Worm (Caenorhabditis elegans): ENCODE data around the gene frpr-17.

frpr-17 gene

DNA sequence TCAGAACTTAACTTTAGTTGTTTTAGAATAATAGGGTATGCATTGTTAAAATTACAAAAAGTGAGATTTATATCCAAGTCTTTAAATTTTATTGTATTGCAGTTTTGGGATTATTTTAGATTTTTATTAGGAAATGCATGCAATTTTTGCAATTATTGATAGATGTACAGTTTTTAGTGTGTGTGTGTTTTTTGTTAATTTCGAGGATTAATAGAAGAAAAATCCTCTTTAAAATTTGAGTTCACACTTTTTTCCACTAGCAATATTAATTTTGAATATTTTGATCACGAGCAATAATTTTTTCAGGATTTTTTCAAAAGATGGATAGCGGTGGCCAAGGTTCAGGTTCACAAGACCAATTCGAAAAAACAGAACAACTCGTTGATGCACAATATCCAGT is 42.0 kb downstream of the frpr-17 start, which contains the start of gene jmjd-3.2:
jmjd-3.2 (plus strand) TSS at position 301 of the 400 bp plus-strand sequence.
- TF ChIP-seq cebp-2 (GFP tag; IDR thresholded peaks at IDR 0.05) (no peak), ceh-40 (GFP tag; IDR thresholded peaks at IDR 0.05) (no peak), ztf-3 (GFP tag; optimal IDR thresholded peaks at IDR 0.05) (no peak), snpc-1.1 (tag; optimal IDR thresholded peaks at IDR 0.05; ENCODE audit: insufficient read depth) (no peak), ceh-91 (GFP tag; IDR thresholded peaks at IDR 0.05) (no peak), pha-4 (tag; optimal IDR thresholded peaks at IDR 0.05) (no peak), nhr-179 (tag; optimal IDR thresholded peaks at IDR 0.05) (no peak), hlh-12 (tag; optimal IDR thresholded peaks at IDR 0.05) (no peak), F55B11.4 (tag; optimal IDR thresholded peaks at IDR 0.05; ENCODE audit: borderline replicate concordance, insufficient read depth) (no peak), attf-6 (GFP tag; IDR thresholded peaks at IDR 0.05) (no peak), pbrm-1 (GFP tag; IDR thresholded peaks at IDR 0.05) (no peak)

DNA sequence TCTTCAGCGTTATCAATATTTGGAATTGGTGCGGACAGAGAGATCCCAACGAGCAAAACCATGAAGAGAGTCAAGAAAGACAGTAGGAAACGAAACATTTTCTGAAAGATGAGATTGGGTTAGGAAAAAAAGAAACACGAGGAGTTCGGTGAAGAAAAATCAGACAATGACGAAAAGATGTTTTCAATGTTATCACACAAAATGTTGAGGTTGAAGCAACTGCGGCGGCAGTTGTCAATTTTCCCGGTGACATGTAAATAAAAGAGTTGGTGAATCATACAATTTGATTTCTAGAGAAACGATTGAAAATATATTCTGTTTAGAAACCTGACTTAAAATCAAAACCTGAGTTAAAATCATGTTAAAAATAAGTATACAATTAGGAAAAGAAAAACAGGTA is 47.8 kb downstream of the frpr-17 start, which contains the start of gene F23D12.7:
F23D12.7 (minus strand) TSS at position 101 of the 400 bp plus-strand sequence.
- TF ChIP-seq mxl-1 (tag; optimal IDR thresholded peaks at IDR 0.05) (no peak), Y56A3A.18 (GFP tag; IDR thresholded peaks at IDR 0.05) (no peak), B0019.2 (GFP tag; conservative IDR thresholded peaks at IDR 0.05) (no peak), nfya-2 (GFP tag; IDR thresholded peaks at IDR 0.05) (no peak), egl-44 (GFP tag; IDR thresholded peaks at IDR 0.05) (no peak), lsy-27 (tag; optimal IDR thresholded peaks at IDR 0.05; ENCODE audit: borderline replicate concordance, insufficient read depth) (no peak), hmg-1.2 (GFP tag; IDR thresholded peaks at IDR 0.05) (no peak), unc-62 (GFP tag; optimal IDR thresholded peaks at IDR 0.05) (no peak), ztf-6 (GFP tag; IDR thresholded peaks at IDR 0.05) (no peak), C06A6.2 (GFP tag; conservative IDR thresholded peaks at IDR 0.05) (no peak), attf-3 (GFP tag; conservative IDR thresholded peaks at IDR 0.05) (no peak), ceh-91 (GFP tag; IDR thresholded peaks at IDR 0.05) (no peak), nhr-27 (tag; optimal IDR thresholded peaks at IDR 0.05) (no peak), hlh-12 (tag; optimal IDR thresholded peaks at IDR 0.05) (no peak), madf-3 (GFP tag; IDR thresholded peaks at IDR 0.05) (no peak)

DNA sequence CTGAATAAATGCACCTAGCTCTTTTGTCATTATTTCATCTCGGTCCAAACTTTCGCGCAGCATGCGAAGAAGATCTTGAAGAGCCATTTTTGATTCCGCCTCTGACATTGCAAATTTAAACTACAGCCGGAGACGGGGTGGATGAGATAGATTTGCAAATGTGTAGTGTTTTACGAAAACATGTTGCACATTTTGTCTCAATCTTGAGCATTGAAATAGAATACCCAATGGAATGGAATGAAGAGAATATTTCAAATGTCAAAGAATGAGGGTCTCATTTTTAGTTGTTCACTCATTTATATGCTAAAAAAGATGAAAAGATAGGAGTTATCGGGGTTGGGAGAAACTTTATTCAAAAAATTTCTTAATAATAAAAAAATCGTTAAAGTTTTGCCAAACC is 49.5 kb downstream of the frpr-17 start, which contains the start of gene Y66C5A.1:
Y66C5A.1 (minus strand) TSS at position 101 of the 400 bp plus-strand sequence.
- TF ChIP-seq dpl-1 (GFP tag; optimal IDR thresholded peaks at IDR 0.05) (no peak), hsf-1 (GFP tag; IDR thresholded peaks at IDR 0.05) (no peak), aptf-3 (GFP tag; IDR thresholded peaks at IDR 0.05) (no peak), F33H1.4 (GFP tag; IDR thresholded peaks at IDR 0.05) (no peak), F57A8.1 (GFP tag; optimal IDR thresholded peaks at IDR 0.05) (no peak), ceh-79 (tag; optimal IDR thresholded peaks at IDR 0.05) (no peak), nfya-2 (GFP tag; IDR thresholded peaks at IDR 0.05) (no peak), snpc-1.3 (tag; optimal IDR thresholded peaks at IDR 0.05; ENCODE audit: insufficient read depth) (no peak), lag-1 (GFP tag; IDR thresholded peaks at IDR 0.05) (no peak), snpc-4 (GFP tag; optimal IDR thresholded peaks at IDR 0.05) (no peak), snpc-4 (tag; optimal IDR thresholded peaks at IDR 0.05) (no peak), nfya-1 (tag; optimal IDR thresholded peaks at IDR 0.05; ENCODE audit: borderline replicate concordance, insufficient read depth) (no peak), nfyb-1 (GFP tag; IDR thresholded peaks at IDR 0.05) (no peak), lsl-1 (GFP tag; optimal IDR thresholded peaks at IDR 0.05) (no peak), cebp-2 (GFP tag; IDR thresholded peaks at IDR 0.05) (no peak), hmg-1.2 (GFP tag; IDR thresholded peaks at IDR 0.05) (no peak), B0035.1 (tag; optimal IDR thresholded peaks at IDR 0.05) (no peak), C06A6.2 (GFP tag; conservative IDR thresholded peaks at IDR 0.05) (no peak), fkh-3 (tag; optimal IDR thresholded peaks at IDR 0.05) (no peak)

All from whole organism, young adult.